Fruit fly (Drosophila melanogaster) whole organism, embryonic: ENCODE measurements around the gene Ir64a.

Experiments used
- CG10209 ChIP-seq: fragments of 200-800 bp; sonication (Bioruptor generic); optimal IDR thresholded peaks from 3 replicates; lab custom pipeline; 2017; ENCODE audit warnings: missing biosample characterization, mild to moderate bottlenecking, missing genetic modification characterization, missing genetic modification reagents
- CG10267 ChIP-seq: fragments of 200-800 bp; sonication (Bioruptor generic); optimal IDR thresholded peaks from 2 replicates; lab custom pipeline; 2018; ENCODE audit warnings: missing biosample characterization, mild to moderate bottlenecking, missing genetic modification characterization, moderate library complexity
- CG11504 ChIP-seq: fragments of 200-800 bp; sonication (Bioruptor generic); optimal IDR thresholded peaks from 3 replicates; lab custom pipeline; 2019; ENCODE audit warnings: missing biosample characterization, mild to moderate bottlenecking, missing genetic modification characterization, moderate library complexity
- CG17186 ChIP-seq: fragments of 200-800 bp; sonication (Bioruptor generic); optimal IDR thresholded peaks from 3 replicates; lab custom pipeline; 2017; ENCODE audit warnings: missing biosample characterization, missing genetic modification reagents, missing genetic modification characterization
- CG17361 ChIP-seq: fragments of 200-800 bp; sonication (Bioruptor generic); IDR thresholded peaks from 3 replicates; pipeline ENCODE4 v1.3.6; 2022; ENCODE audit warnings: missing biosample characterization, missing genetic modification characterization
- CG17612 ChIP-seq: fragments of 200-800 bp; sonication (Bioruptor generic); IDR thresholded peaks from 2 replicates; pipeline ENCODE4 v1.3.6; 2022; ENCODE audit warnings: missing biosample characterization, missing genetic modification characterization
- CG18011 ChIP-seq: fragments of 200-800 bp; sonication (Bioruptor generic); optimal IDR thresholded peaks from 2 replicates; lab custom pipeline; 2017; ENCODE audit warnings: missing biosample characterization, missing genetic modification characterization, mild to moderate bottlenecking, moderate library complexity, missing genotype
- CG18476 ChIP-seq: fragments of 200-800 bp; sonication (Bioruptor generic); optimal IDR thresholded peaks from 2 replicates; lab custom pipeline; 2016; ENCODE audit warnings: missing biosample characterization, mild to moderate bottlenecking, missing genetic modification characterization
- CG18599 ChIP-seq: fragments of 200-800 bp; sonication (Bioruptor generic); optimal IDR thresholded peaks from 3 replicates; lab custom pipeline; 2017; ENCODE audit warnings: missing biosample characterization, missing genetic modification characterization, mild to moderate bottlenecking, moderate library complexity, missing genetic modification reagents
- CG2678 ChIP-seq: fragments of 200-800 bp; sonication (Bioruptor generic); optimal IDR thresholded peaks from 3 replicates; lab custom pipeline; 2019; ENCODE audit warnings: missing biosample characterization, mild to moderate bottlenecking, missing genetic modification characterization, moderate library complexity
- CG2712 ChIP-seq: fragments of 200-800 bp; optimal IDR thresholded peaks from 3 replicates; lab custom pipeline; 2019; ENCODE audit warnings: missing biosample characterization, mild to moderate bottlenecking, missing genetic modification characterization, moderate library complexity
- CG32772 ChIP-seq: fragments of 200-800 bp; sonication (Bioruptor generic); IDR thresholded peaks from 2 replicates; pipeline ENCODE4 v1.3.6; 2022; ENCODE audit warnings: missing biosample characterization, missing genetic modification characterization
- CG4282 ChIP-seq: fragments of 200-800 bp; sonication (Bioruptor generic); optimal IDR thresholded peaks from 2 replicates; lab custom pipeline; 2016; ENCODE audit warnings: missing biosample characterization, missing genetic modification characterization
- CG4730 ChIP-seq: fragments of 200-800 bp; sonication (Bioruptor generic); IDR thresholded peaks from 2 replicates; pipeline ENCODE4 v1.3.6; 2022; ENCODE audit warnings: missing biosample characterization, missing genetic modification characterization
- CG7271 ChIP-seq: fragments of 200-800 bp; sonication (Bioruptor generic); optimal IDR thresholded peaks from 2 replicates; lab custom pipeline; 2018; ENCODE audit warnings: missing biosample characterization, mild to moderate bottlenecking, missing genetic modification characterization, moderate library complexity
- CG9727 ChIP-seq: fragments of 200-800 bp; sonication (Bioruptor generic); optimal IDR thresholded peaks from 3 replicates; lab custom pipeline; 2017; ENCODE audit warnings: missing biosample characterization, mild to moderate bottlenecking, missing genetic modification characterization
- D19B ChIP-seq: fragments of 200-800 bp; sonication (Bioruptor generic); optimal IDR thresholded peaks from 2 replicates; lab custom pipeline; 2017; ENCODE audit warnings: missing biosample characterization, mild to moderate bottlenecking, missing genetic modification characterization
- Deaf1 ChIP-seq: fragments of 200-800 bp; optimal IDR thresholded peaks from 3 replicates; lab custom pipeline; 2019; ENCODE audit warnings: missing biosample characterization, mild to moderate bottlenecking, missing genetic modification characterization, moderate library complexity
- Dip2 ChIP-seq: fragments of 200-800 bp; sonication (Bioruptor generic); IDR thresholded peaks from 2 replicates; pipeline ENCODE4 v1.3.6; 2022; ENCODE audit warnings: missing biosample characterization, missing genetic modification characterization
- Drgx ChIP-seq: fragments of 200-800 bp; sonication (Bioruptor generic); IDR thresholded peaks from 2 replicates; pipeline ENCODE4 v1.3.6; 2022; ENCODE audit warnings: missing biosample characterization, missing genetic modification characterization
- E2f2 ChIP-seq: fragments of 200-800 bp; sonication (Bioruptor generic); IDR thresholded peaks from 2 replicates; pipeline ENCODE4 v1.3.6; 2022; ENCODE audit warnings: missing biosample characterization, missing genetic modification characterization
- Med ChIP-seq: fragments of 200-800 bp; sonication (Bioruptor generic); peaks from one replicate; lab custom pipeline; 2016; ENCODE audit warnings: missing biosample characterization, missing genetic modification characterization, mild to moderate bottlenecking, inconsistent platforms, moderate library complexity
- Neu2 ChIP-seq: fragments of 200-800 bp; sonication (Bioruptor generic); optimal IDR thresholded peaks from 3 replicates; lab custom pipeline; 2016; ENCODE audit warnings: missing biosample characterization, missing genetic modification characterization, borderline replicate concordance
- Nf-YA ChIP-seq: fragments of 200-800 bp; sonication (Bioruptor generic); IDR thresholded peaks from 2 replicates; pipeline ENCODE4 v1.3.6; 2022; ENCODE audit warnings: missing biosample characterization, missing genetic modification characterization
- Nf-YC ChIP-seq: fragments of 200-800 bp; optimal IDR thresholded peaks from 3 replicates; lab custom pipeline; 2019; ENCODE audit warnings: missing biosample characterization, mild to moderate bottlenecking, missing genetic modification characterization, moderate library complexity
- Scr ChIP-seq: fragments of 200-800 bp; sonication (Bioruptor generic); IDR thresholded peaks from 2 replicates; pipeline ENCODE4 v1.3.6; 2022; ENCODE audit warnings: missing biosample characterization, missing genetic modification characterization; ENCODE audit not compliant: partially characterized antibody
- YL-1 ChIP-seq: fragments of 200-800 bp; sonication (Bioruptor generic); optimal IDR thresholded peaks from 3 replicates; lab custom pipeline; 2017; ENCODE audit warnings: missing biosample characterization, mild to moderate bottlenecking, missing genetic modification characterization
- aop ChIP-seq: fragments of 200-800 bp; sonication (Bioruptor generic); IDR thresholded peaks from 2 replicates; pipeline ENCODE4 v1.3.6; 2022; ENCODE audit warnings: missing biosample characterization, missing genetic modification characterization
- ap ChIP-seq: fragments of 200-800 bp; sonication (Bioruptor generic); IDR thresholded peaks from 2 replicates; pipeline ENCODE4 v1.3.6; 2022; ENCODE audit warnings: missing biosample characterization, missing genetic modification characterization
- az2 ChIP-seq: fragments of 200-800 bp; sonication (Bioruptor generic); optimal IDR thresholded peaks from 3 replicates; lab custom pipeline; 2016; ENCODE audit warnings: missing biosample characterization, missing genetic modification characterization
- br ChIP-seq: fragments of >200 bp; optimal IDR thresholded peaks from 2 replicates; lab custom pipeline; 2017
- bsh ChIP-seq, 2 experiments: fragments of 200-800 bp; sonication (Bioruptor generic); optimal IDR thresholded peaks; 2 replicates each; lab custom pipeline; 2017 to 2018; ENCODE audit warnings: mild to moderate bottlenecking in 2 of 2, missing biosample characterization in 2 of 2, missing genetic modification characterization in 2 of 2, moderate library complexity in 1 of 2
- dpn ChIP-seq, 2 experiments: fragments of 200-800 bp; sonication (Bioruptor generic); optimal IDR thresholded peaks; 3 replicates each; lab custom pipeline; 2016; ENCODE audit warnings: missing biosample characterization in 2 of 2, missing genetic modification characterization in 2 of 2
- gem ChIP-seq: fragments of 200-800 bp; sonication (Bioruptor generic); optimal IDR thresholded peaks from 2 replicates; lab custom pipeline; 2019; ENCODE audit warnings: missing biosample characterization, mild to moderate bottlenecking, missing genetic modification characterization, moderate library complexity
- grau ChIP-seq: fragments of 200-800 bp; optimal IDR thresholded peaks from 3 replicates; lab custom pipeline; 2019; ENCODE audit warnings: missing biosample characterization, mild to moderate bottlenecking, missing genetic modification characterization, moderate library complexity
- lov ChIP-seq, 2 experiments: fragments of 200-800 bp in 1 of 2; fragments of >200 bp in 1 of 2; sonication (Bioruptor generic) in 1 of 2; IDR thresholded peaks in 1 of 2; optimal IDR thresholded peaks in 1 of 2; 2 replicates in 1 of 2; 3 replicates in 1 of 2; pipeline versions ENCODE4 v1.3.6 to Lab custom; 2017 to 2022; ENCODE audit warnings: missing biosample characterization in 1 of 2, missing genetic modification characterization in 1 of 2
- pan ChIP-seq, 4 experiments: fragments of >200 bp in 3 of 4; fragments of 200-800 bp in 1 of 4; sonication (Bioruptor generic) in 1 of 4; optimal IDR thresholded peaks in 3 of 4; IDR thresholded peaks in 1 of 4; 2 replicates each; pipeline versions ENCODE4 v1.3.6 to Lab custom; 2017 to 2022; ENCODE audit warnings: missing biosample characterization in 2 of 4, missing genetic modification characterization in 2 of 4, mixed read lengths in 1 of 4
- prd ChIP-seq, 3 experiments: fragments of >200 bp in 2 of 3; fragments of 200-800 bp in 1 of 3; sonication (Bioruptor generic) in 1 of 3; optimal IDR thresholded peaks in 2 of 3; IDR thresholded peaks in 1 of 3; 2 replicates in 2 of 3; 3 replicates in 1 of 3; pipeline versions ENCODE4 v1.3.6 to Lab custom; 2017 to 2022; ENCODE audit warnings: missing biosample characterization in 1 of 3, missing genetic modification characterization in 1 of 3
- sens ChIP-seq: fragments of 200-800 bp; sonication (Bioruptor generic); peaks from one replicate; lab custom pipeline; 2016; ENCODE audit warnings: missing biosample characterization, missing genetic modification characterization
- sens-2 ChIP-seq: fragments of 200-800 bp; sonication (Bioruptor generic); IDR thresholded peaks from 2 replicates; pipeline ENCODE4 v1.3.6; 2022; ENCODE audit warnings: missing biosample characterization, missing genetic modification characterization
- so ChIP-seq: fragments of 200-800 bp; sonication (Bioruptor generic); IDR thresholded peaks from 3 replicates; pipeline ENCODE4 v1.3.6; 2022; ENCODE audit warnings: missing biosample characterization, missing genetic modification characterization
- tll ChIP-seq, 2 experiments: fragments of 200-800 bp in 1 of 2; fragments of >200 bp in 1 of 2; sonication (Bioruptor generic) in 1 of 2; optimal IDR thresholded peaks; 2 replicates each; lab custom pipeline; 2017 to 2019; ENCODE audit warnings: missing biosample characterization in 2 of 2, missing genetic modification characterization in 2 of 2, mild to moderate bottlenecking in 1 of 2, moderate library complexity in 1 of 2
- zen ChIP-seq: fragments of 200-800 bp; sonication (Bioruptor generic); optimal IDR thresholded peaks from 3 replicates; lab custom pipeline; 2018; ENCODE audit warnings: missing biosample characterization, mild to moderate bottlenecking, missing genetic modification characterization, moderate library complexity

Gene Ir64a

dm6 chr3L:5352684-5353322 lies 29.8 kb downstream of the Ir64a start (continued):
- peak; percentile 72 for TF ChIP-seq CG7271 (tag; lab: Kevin White, UChicago)
- peak; percentile 45 for TF ChIP-seq CG11504 (tag; lab: Kevin White, UChicago)
- TF ChIP-seq grau (tag; lab: Kevin White, UChicago), result peak; percentile 96
- 0 out of 2 replicates have a peak, but pooled peaks have one; percentile 40 for TF ChIP-seq CG32772 (GFP tag; lab: Robert Waterston, UW)
- TF ChIP-seq dpn (GFP tag; optimal IDR thresholded peaks at IDR 0.05; lab: Kevin White, UChicago), result peak in 1 of 2 experiments; percentile 7
- TF ChIP-seq CG17361 (GFP tag; lab: Robert Waterston, UW), result peak; percentile 51; the same call in 1 of the 3 replicates
- TF ChIP-seq aop, result no peak
- no peak for TF ChIP-seq CG17186
- TF ChIP-seq CG17612 (GFP tag; lab: Robert Waterston, UW), result peak; percentile 53; the same call in 1 of the 2 replicates
- TF ChIP-seq CG10267 (tag; lab: Kevin White, UChicago), result peak; percentile 74
- TF ChIP-seq CG4282, result no peak
- peak; percentile 34 for TF ChIP-seq az2
- TF ChIP-seq Neu2 (GFP tag; lab: Kevin White, UChicago), result no peak
- no peak for TF ChIP-seq br
- TF ChIP-seq lov (optimal IDR thresholded peaks at IDR 0.05; lab: Kevin White, UChicago), result no peak
- TF ChIP-seq lov (GFP tag; IDR thresholded peaks at IDR 0.05; lab: Robert Waterston, UW), result 0 out of 3 replicates have a peak, but pooled peaks have one; percentile 56
- TF ChIP-seq zen (tag; lab: Kevin White, UChicago), result peak; percentile 95
- no peak for TF ChIP-seq CG2678 (tag; lab: Kevin White, UChicago)
- TF ChIP-seq CG10209, result peak; percentile 14
- TF ChIP-seq Nf-YA (GFP tag; lab: Robert Waterston, UW), result 0 out of 2 replicates have a peak, but pooled peaks have one; percentile 9
- TF ChIP-seq, all 482 proteins: peak for 97

dm6 chr3L:5351348-5351850 lies 31.2 kb downstream of the Ir64a start:
- TF ChIP-seq E2f2 (GFP tag; lab: Robert Waterston, UW) (no peak), CG9727 (GFP tag; lab: Kevin White, UChicago) (no peak), Nf-YC (no peak), gem (peak; percentile 5), so (GFP tag; lab: Robert Waterston, UW) (no peak), Scr (GFP tag; lab: Robert Waterston, UW) (no peak), YL-1 (GFP tag; lab: Kevin White, UChicago) (no peak), Med (GFP tag; lab: Kevin White, UChicago) (peak; percentile 22), tll (GFP tag; optimal IDR thresholded peaks at IDR 0.05; lab: Kevin White, UChicago) (peak in 1 of 2 experiments; percentile 17), CG18011 (GFP tag; lab: Kevin White, UChicago) (no peak), Deaf1 (tag; lab: Kevin White, UChicago) (peak; percentile 93), sens (peak; percentile 56), CG18599 (GFP tag; lab: Kevin White, UChicago) (no peak), sens-2 (GFP tag; lab: Robert Waterston, UW) (no peak), bsh (GFP tag; optimal IDR thresholded peaks at IDR 0.05; lab: Kevin White, UChicago) (no peak)
- TF ChIP-seq, all 482 proteins: peak for 5

dm6 chr3L:5349751-5350310 lies 32.8 kb downstream of the Ir64a start:
- TF ChIP-seq Dip2 (GFP tag; lab: Robert Waterston, UW), result no peak
- no peak for TF ChIP-seq D19B (GFP tag; lab: Kevin White, UChicago)
- TF ChIP-seq Drgx (GFP tag; lab: Robert Waterston, UW), result peak; percentile 46; the same call in 1 of the 2 replicates
- 0 out of 2 replicates have a peak, but pooled peaks have one; percentile 12 for TF ChIP-seq CG4730
- peak; percentile 18 for TF ChIP-seq sens
- 0 out of 2 replicates have a peak, but pooled peaks have one; percentile 6 for TF ChIP-seq ap (GFP tag; lab: Robert Waterston, UW)
- TF ChIP-seq CG18476 (GFP tag; lab: Kevin White, UChicago), result no peak
- TF ChIP-seq Med (GFP tag; lab: Kevin White, UChicago), result peak; percentile 58
- peak; percentile 13 for TF ChIP-seq CG2712
- TF ChIP-seq prd (optimal IDR thresholded peaks at IDR 0.05; lab: Kevin White, UChicago), result no peak
- TF ChIP-seq prd (GFP tag; IDR thresholded peaks at IDR 0.05; lab: Robert Waterston, UW), result no peak
- TF ChIP-seq pan (optimal IDR thresholded peaks at IDR 0.05; lab: Kevin White, UChicago), result no peak
- no peak for TF ChIP-seq pan (GFP tag; optimal IDR thresholded peaks at IDR 0.05 in 1 of 2, IDR thresholded peaks at IDR 0.05 in 1 of 2)
